Fruit fly (Drosophila melanogaster) whole organism, embryonic: ENCODE data around the gene CG32829.

Experiments used
- Blimp-1 ChIP-seq: fragments of 200-800 bp; sonication (Bioruptor generic); optimal IDR thresholded peaks from 3 replicates; lab custom pipeline; 2018; ENCODE audit warnings: missing biosample characterization, missing genetic modification characterization, mild to moderate bottlenecking, moderate library complexity, missing genetic modification reagents
- CG10209 ChIP-seq: fragments of 200-800 bp; sonication (Bioruptor generic); optimal IDR thresholded peaks from 3 replicates; lab custom pipeline; 2017; ENCODE audit warnings: missing biosample characterization, mild to moderate bottlenecking, missing genetic modification characterization, missing genetic modification reagents
- CG10565 ChIP-seq: fragments of 200-800 bp; sonication (Bioruptor generic); optimal IDR thresholded peaks from 3 replicates; lab custom pipeline; 2016; ENCODE audit warnings: missing biosample characterization, mild to moderate bottlenecking, missing genetic modification characterization
- CG12155 ChIP-seq: fragments of 200-800 bp; sonication (Bioruptor generic); optimal IDR thresholded peaks from 3 replicates; lab custom pipeline; 2016; ENCODE audit warnings: missing biosample characterization, missing genetic modification characterization
- CG1233 ChIP-seq: fragments of 200-800 bp; sonication (Bioruptor generic); optimal IDR thresholded peaks from 4 replicates; lab custom pipeline; 2018; ENCODE audit warnings: missing biosample characterization, mild to moderate bottlenecking, missing genetic modification characterization
- CG15011 ChIP-seq: fragments of 200-800 bp; sonication (Bioruptor generic); optimal IDR thresholded peaks from 3 replicates; lab custom pipeline; 2018; ENCODE audit warnings: missing biosample characterization, mild to moderate bottlenecking, missing genetic modification characterization
- CG17385 ChIP-seq: fragments of 200-800 bp; sonication (Bioruptor generic); optimal IDR thresholded peaks from 3 replicates; lab custom pipeline; 2018; ENCODE audit warnings: missing biosample characterization, mild to moderate bottlenecking, missing genetic modification characterization
- CG30020 ChIP-seq: fragments of 200-800 bp; optimal IDR thresholded peaks from 2 replicates; lab custom pipeline; 2019; ENCODE audit warnings: missing biosample characterization, mild to moderate bottlenecking, missing genetic modification characterization, moderate library complexity
- CG31365 ChIP-seq: fragments of 200-800 bp; sonication (Bioruptor generic); optimal IDR thresholded peaks from 2 replicates; lab custom pipeline; 2018; ENCODE audit warnings: missing biosample characterization, mild to moderate bottlenecking, missing genetic modification characterization
- CG3163 ChIP-seq: fragments of 200-800 bp; sonication (Bioruptor generic); optimal IDR thresholded peaks from 3 replicates; lab custom pipeline; 2016; ENCODE audit warnings: missing biosample characterization, missing genetic modification characterization
- CG3281 ChIP-seq: fragments of 200-800 bp; sonication (Bioruptor generic); optimal IDR thresholded peaks from 3 replicates; lab custom pipeline; 2017; ENCODE audit warnings: missing biosample characterization, mild to moderate bottlenecking, missing genetic modification characterization
- CG3995 ChIP-seq: fragments of 200-800 bp; sonication (Bioruptor generic); optimal IDR thresholded peaks from 3 replicates; lab custom pipeline; 2016; ENCODE audit warnings: missing biosample characterization, missing genetic modification characterization
- CG7357 ChIP-seq: fragments of 200-800 bp; sonication (Bioruptor generic); IDR thresholded peaks from 3 replicates; pipeline ENCODE4 v1.3.6; 2022; ENCODE audit warnings: missing biosample characterization, missing genetic modification characterization
- CG7786 ChIP-seq: fragments of 200-800 bp; sonication (Bioruptor generic); optimal IDR thresholded peaks from 2 replicates; lab custom pipeline; 2016; ENCODE audit warnings: missing biosample characterization, missing genetic modification characterization
- CG8290 ChIP-seq, 3 experiments: fragments of 200-800 bp; sonication (Bioruptor generic); optimal IDR thresholded peaks; 2 replicates each; lab custom pipeline; 2016 to 2019; ENCODE audit warnings: missing biosample characterization in 3 of 3, missing genetic modification characterization in 3 of 3, mild to moderate bottlenecking in 2 of 3, moderate library complexity in 1 of 3
- CG9215 ChIP-seq: fragments of 200-800 bp; sonication (Bioruptor generic); IDR thresholded peaks from 2 replicates; pipeline ENCODE4 v1.3.6; 2022; ENCODE audit warnings: missing biosample characterization, missing genetic modification characterization
- CG9817 ChIP-seq: fragments of 200-800 bp; sonication (Bioruptor generic); optimal IDR thresholded peaks from 2 replicates; lab custom pipeline; 2018; ENCODE audit warnings: missing biosample characterization, mild to moderate bottlenecking, missing genetic modification characterization, moderate library complexity
- CG9932 ChIP-seq: fragments of 200-800 bp; sonication (Bioruptor generic); IDR thresholded peaks from 2 replicates; pipeline ENCODE4 v1.3.6; 2022; ENCODE audit warnings: missing biosample characterization, missing genetic modification characterization
- D19B ChIP-seq: fragments of 200-800 bp; sonication (Bioruptor generic); optimal IDR thresholded peaks from 2 replicates; lab custom pipeline; 2017; ENCODE audit warnings: missing biosample characterization, mild to moderate bottlenecking, missing genetic modification characterization
- Dip3 ChIP-seq: fragments of 200-800 bp; sonication (Bioruptor generic); optimal IDR thresholded peaks from 3 replicates; lab custom pipeline; 2016; ENCODE audit warnings: missing biosample characterization, missing genetic modification characterization
- Dll ChIP-seq: fragments of 200-800 bp; sonication (Bioruptor generic); IDR thresholded peaks from 4 replicates; pipeline ENCODE4 v1.3.6; 2022; ENCODE audit warnings: missing biosample characterization, missing genetic modification characterization; ENCODE audit not compliant: partially characterized antibody
- E2f2 ChIP-seq: fragments of 200-800 bp; sonication (Bioruptor generic); IDR thresholded peaks from 2 replicates; pipeline ENCODE4 v1.3.6; 2022; ENCODE audit warnings: missing biosample characterization, missing genetic modification characterization
- Gug ChIP-seq: fragments of 200-800 bp; sonication (Bioruptor generic); IDR thresholded peaks from 4 replicates; pipeline ENCODE4 v1.3.6; 2022; ENCODE audit warnings: missing biosample characterization, missing genetic modification characterization
- HLH3B ChIP-seq: fragments of 200-800 bp; sonication (Bioruptor generic); IDR thresholded peaks from 2 replicates; pipeline ENCODE4 v1.3.6; 2022; ENCODE audit warnings: missing biosample characterization, missing genetic modification characterization
- HmgD ChIP-seq: fragments of 200-800 bp; sonication (Bioruptor generic); optimal IDR thresholded peaks from 3 replicates; lab custom pipeline; 2016; ENCODE audit warnings: missing biosample characterization, missing genetic modification characterization
- Hr3 ChIP-seq: fragments of 200-800 bp; sonication (Bioruptor generic); optimal IDR thresholded peaks from 3 replicates; lab custom pipeline; 2016; ENCODE audit warnings: missing biosample characterization, missing genetic modification characterization
- Hr39 ChIP-seq: fragments of >200 bp; optimal IDR thresholded peaks from 2 replicates; lab custom pipeline; 2017
- NC2β ChIP-seq: fragments of 200-800 bp; sonication (Bioruptor generic); optimal IDR thresholded peaks from 2 replicates; lab custom pipeline; 2016; ENCODE audit warnings: missing biosample characterization, missing genetic modification characterization
- Oli ChIP-seq: fragments of 200-800 bp; sonication (Bioruptor generic); optimal IDR thresholded peaks from 2 replicates; lab custom pipeline; 2018; ENCODE audit warnings: missing biosample characterization, mild to moderate bottlenecking, missing genetic modification characterization, moderate library complexity
- Opbp ChIP-seq: fragments of 200-800 bp; sonication (Bioruptor generic); IDR thresholded peaks from 3 replicates; pipeline ENCODE4 v1.3.6; 2022; ENCODE audit warnings: missing biosample characterization, missing genetic modification characterization; ENCODE audit not compliant: partially characterized antibody
- Scr ChIP-seq: fragments of 200-800 bp; sonication (Bioruptor generic); IDR thresholded peaks from 2 replicates; pipeline ENCODE4 v1.3.6; 2022; ENCODE audit warnings: missing biosample characterization, missing genetic modification characterization; ENCODE audit not compliant: partially characterized antibody
- Side ChIP-seq: fragments of 200-800 bp; sonication (Bioruptor generic); optimal IDR thresholded peaks from 2 replicates; lab custom pipeline; 2016; ENCODE audit warnings: missing biosample characterization, missing genetic modification characterization
- Ssrp ChIP-seq: fragments of 200-800 bp; sonication (Bioruptor generic); optimal IDR thresholded peaks from 2 replicates; lab custom pipeline; 2018; ENCODE audit warnings: missing biosample characterization, mild to moderate bottlenecking, missing genetic modification characterization, moderate library complexity
- Stat92E ChIP-seq, 3 experiments: fragments of >200 bp in 2 of 3; fragments of 200-800 bp in 1 of 3; sonication (Bioruptor generic) in 1 of 3; optimal IDR thresholded peaks; 2 replicates each; lab custom pipeline; 2017 to 2019; ENCODE audit warnings: missing biosample characterization in 3 of 3, missing genetic modification characterization in 3 of 3, mild to moderate bottlenecking in 1 of 3, moderate library complexity in 1 of 3
- bowl ChIP-seq: fragments of 200-800 bp; sonication (Bioruptor generic); IDR thresholded peaks from 2 replicates; pipeline ENCODE4 v1.3.6; 2022; ENCODE audit warnings: missing biosample characterization, missing genetic modification characterization
- crol ChIP-seq: fragments of 200-800 bp; sonication (Bioruptor generic); IDR thresholded peaks from 2 replicates; pipeline ENCODE4 v1.3.6; 2022; ENCODE audit warnings: missing biosample characterization, missing genetic modification characterization
- dati ChIP-seq: fragments of 200-800 bp; sonication (Bioruptor generic); IDR thresholded peaks from 2 replicates; pipeline ENCODE4 v1.3.6; 2022; ENCODE audit warnings: missing biosample characterization, missing genetic modification characterization
- emc ChIP-seq: fragments of 200-800 bp; sonication (Bioruptor generic); optimal IDR thresholded peaks from 2 replicates; lab custom pipeline; 2016; ENCODE audit warnings: missing biosample characterization, missing genetic modification characterization
- fd3F ChIP-seq: fragments of 200-800 bp; sonication (Bioruptor generic); optimal IDR thresholded peaks from 2 replicates; lab custom pipeline; 2018; ENCODE audit warnings: missing biosample characterization, mild to moderate bottlenecking, missing genetic modification characterization, moderate library complexity
- hb ChIP-seq: fragments of 200-800 bp; sonication (Bioruptor generic); IDR thresholded peaks from 3 replicates; pipeline ENCODE4 v1.3.6; 2022; ENCODE audit warnings: missing biosample characterization, missing genetic modification characterization; ENCODE audit not compliant: partially characterized antibody
- knrl ChIP-seq: fragments of 200-800 bp; sonication (Bioruptor generic); IDR thresholded peaks from 3 replicates; pipeline ENCODE4 v1.3.6; 2022; ENCODE audit warnings: missing biosample characterization, missing genetic modification characterization; ENCODE audit not compliant: partially characterized antibody
- lola ChIP-seq, 3 experiments: fragments of >200 bp in 2 of 3; fragments of 200-800 bp in 1 of 3; sonication (Bioruptor generic) in 1 of 3; optimal IDR thresholded peaks; 2 replicates each; lab custom pipeline; 2017 to 2019; ENCODE audit warnings: missing biosample characterization in 3 of 3, missing genetic modification characterization in 3 of 3, mild to moderate bottlenecking in 1 of 3, moderate library complexity in 1 of 3
- pfk ChIP-seq: fragments of 200-800 bp; sonication (Bioruptor generic); optimal IDR thresholded peaks from 2 replicates; lab custom pipeline; 2018; ENCODE audit warnings: missing biosample characterization, mild to moderate bottlenecking, missing genetic modification characterization, moderate library complexity
- pum ChIP-seq: fragments of 200-800 bp; sonication (Bioruptor generic); optimal IDR thresholded peaks from 2 replicates; lab custom pipeline; 2016; ENCODE audit warnings: missing biosample characterization, missing genetic modification characterization
- ranshi ChIP-seq: fragments of 200-800 bp; sonication (Bioruptor generic); IDR thresholded peaks from 2 replicates; pipeline ENCODE4 v1.3.6; 2022; ENCODE audit warnings: missing biosample characterization, missing genetic modification characterization
- seq ChIP-seq: fragments of 200-800 bp; sonication (Bioruptor generic); IDR thresholded peaks from 2 replicates; pipeline ENCODE4 v1.3.6; 2022; ENCODE audit warnings: missing biosample characterization, missing genetic modification characterization
- sna ChIP-seq: fragments of 200-800 bp; sonication (Bioruptor generic); IDR thresholded peaks from 2 replicates; pipeline ENCODE4 v1.3.6; 2022; ENCODE audit warnings: missing biosample characterization, missing genetic modification characterization; ENCODE audit not compliant: partially characterized antibody
- tap ChIP-seq: fragments of 200-800 bp; optimal IDR thresholded peaks from 3 replicates; lab custom pipeline; 2019; ENCODE audit warnings: missing biosample characterization, mild to moderate bottlenecking, missing genetic modification characterization, moderate library complexity
- trem ChIP-seq: fragments of 200-800 bp; optimal IDR thresholded peaks from 3 replicates; lab custom pipeline; 2019; ENCODE audit warnings: missing biosample characterization, mild to moderate bottlenecking, missing genetic modification characterization, moderate library complexity
- wek ChIP-seq: fragments of 200-800 bp; sonication (Bioruptor generic); optimal IDR thresholded peaks from 3 replicates; lab custom pipeline; 2018; ENCODE audit warnings: missing biosample characterization, mild to moderate bottlenecking, missing genetic modification characterization, moderate library complexity

The CG32829 gene

dm6 chr2L:6956725-6957124 lies 40.5 kb upstream of the CG32829 start, which contains the start of the genes CG13775 and CG3430 (continued):
- TF ChIP-seq CG7786 (peak; percentile 46), fd3F (GFP tag; lab: Kevin White, UChicago) (no peak), knrl (GFP tag; lab: Robert Waterston, UW) (peak; percentile 67), CG17385 (GFP tag; lab: Kevin White, UChicago) (peak; percentile 39), ranshi (GFP tag; lab: Robert Waterston, UW) (no peak), Oli (tag; lab: Kevin White, UChicago) (no peak), hb (0 out of 3 replicates have a peak, but pooled peaks have one; percentile 44), trem (peak; percentile 23), CG9215 (GFP tag; lab: Robert Waterston, UW) (no peak), CG8290 (GFP tag; optimal IDR thresholded peaks at IDR 0.05; lab: Kevin White, UChicago) (peak; percentile 3), CG8290 (tag; optimal IDR thresholded peaks at IDR 0.05; lab: Kevin White, UChicago) (peak in 1 of 2 experiments; percentile 62), tap (tag; lab: Kevin White, UChicago) (no peak), D19B (no peak), Hr3 (GFP tag; lab: Kevin White, UChicago) (no peak), bowl (GFP tag; lab: Robert Waterston, UW) (no peak), CG10209 (GFP tag; lab: Kevin White, UChicago) (peak; percentile 22), CG10565 (GFP tag; lab: Kevin White, UChicago) (no peak), Dll (GFP tag; lab: Robert Waterston, UW) (peak; percentile 69), HLH3B (GFP tag; lab: Robert Waterston, UW) (no peak), lola (GFP tag; optimal IDR thresholded peaks at IDR 0.05; lab: Kevin White, UChicago) (no peak), CG7357 (no peak), crol (no peak), CG3281 (GFP tag; lab: Kevin White, UChicago) (peak; percentile 32), CG1233 (GFP tag; lab: Kevin White, UChicago) (peak; percentile 1), CG30020 (peak; percentile 17), wek (GFP tag; lab: Kevin White, UChicago) (no peak), Ssrp (tag; lab: Kevin White, UChicago) (no peak), Blimp-1 (GFP tag; lab: Kevin White, UChicago) (no peak), dati (GFP tag; lab: Robert Waterston, UW) (no peak), Stat92E (GFP tag; optimal IDR thresholded peaks at IDR 0.05; lab: Kevin White, UChicago) (no peak), Scr (GFP tag; lab: Robert Waterston, UW) (peak; percentile 67), CG9817 (tag; lab: Kevin White, UChicago) (peak; percentile 41), pfk (GFP tag; lab: Kevin White, UChicago) (no peak), sna (GFP tag; lab: Robert Waterston, UW) (peak; percentile 53; the same call in 1 of the 2 replicates), emc (GFP tag; lab: Kevin White, UChicago) (no peak), pum (GFP tag; lab: Kevin White, UChicago) (peak; percentile 5), Gug (GFP tag; lab: Robert Waterston, UW) (peak; percentile 16; the same call in 1 of the 4 replicates), CG9932 (GFP tag; lab: Robert Waterston, UW) (peak; percentile 61), CG3163 (GFP tag; lab: Kevin White, UChicago) (no peak), NC2β (GFP tag; lab: Kevin White, UChicago) (peak; percentile 11), CG15011 (GFP tag; lab: Kevin White, UChicago) (no peak), CG12155 (GFP tag; lab: Kevin White, UChicago) (no peak), CG31365 (tag; lab: Kevin White, UChicago) (no peak), Dip3 (no peak), Hr39 (lab: Kevin White, UChicago) (no peak), HmgD (peak; percentile 39), Opbp (peak; percentile 70; the same call in 2 of the 3 replicates), CG3995 (GFP tag; lab: Kevin White, UChicago) (no peak), seq (0 out of 2 replicates have a peak, but pooled peaks have one; percentile 45), Side (GFP tag; lab: Kevin White, UChicago) (no peak), E2f2 (peak; percentile 85)
